Worm (Caenorhabditis elegans): ENCODE data around the gene unc-79.

ce11 chrIII:4102039-4102438 is 35.6 kb downstream of the unc-79 start:
- TF ChIP-seq him-1 (tag; optimal IDR thresholded peaks at IDR 0.05) (no peak), W03F9.2 (tag; optimal IDR thresholded peaks at IDR 0.05) (no peak)
